Worm (Caenorhabditis elegans): ENCODE results near the gene srt-54.

srt-54 gene

ce11 chrII:112231-112630 lies 4.8 kb upstream of the srt-54 start:
- TF ChIP-seq blmp-1 (tag; optimal IDR thresholded peaks at IDR 0.05) = no peak
- no peak for TF ChIP-seq flh-1 (GFP tag; optimal IDR thresholded peaks at IDR 0.05)

- TF ChIP-seq mab-5 (tag; optimal IDR thresholded peaks at IDR 0.05) = no peak
- TF ChIP-seq unc-62 (GFP tag; optimal IDR thresholded peaks at IDR 0.05) = no peak
- no peak for TF ChIP-seq lsy-2 (tag; optimal IDR thresholded peaks at IDR 0.05)
- no peak for TF ChIP-seq unc-39 (tag; optimal IDR thresholded peaks at IDR 0.05)
- no peak for TF ChIP-seq nhr-28 (tag; optimal IDR thresholded peaks at IDR 0.05)
- no peak for TF ChIP-seq flh-1 (GFP tag; optimal IDR thresholded peaks at IDR 0.05)
- TF ChIP-seq sptf-1 (tag; optimal IDR thresholded peaks at IDR 0.05) = no peak
Measured at ce11 chrII:121121-121520, 4.1 kb downstream of the srt-54 start, which contains the start of gene K10B4.3. TSS of gene K10B4.3 (minus strand) at chrII:121221.

ce11 chrII:122008-122407 lies 5.0 kb downstream of the srt-54 start:
- TF ChIP-seq nhr-2 (tag; optimal IDR thresholded peaks at IDR 0.05) (peak; percentile 75), unc-39 (tag; optimal IDR thresholded peaks at IDR 0.05) (no peak)

- TF ChIP-seq nhr-237 (tag; optimal IDR thresholded peaks at IDR 0.05) = no peak
- no peak for TF ChIP-seq lin-32 (GFP tag; optimal IDR thresholded peaks at IDR 0.05)
- TF ChIP-seq ceh-43 (GFP tag; optimal IDR thresholded peaks at IDR 0.05) = no peak
- no peak for TF ChIP-seq lsy-2 (tag; optimal IDR thresholded peaks at IDR 0.05)
- TF ChIP-seq elt-3 (tag; optimal IDR thresholded peaks at IDR 0.05) = no peak
- no peak for TF ChIP-seq unc-120 (tag; optimal IDR thresholded peaks at IDR 0.05; ENCODE audit: poor library complexity, severe bottlenecking)
- no peak for TF ChIP-seq nhr-12 (tag; optimal IDR thresholded peaks at IDR 0.05)
- TF ChIP-seq nhr-76 (tag; optimal IDR thresholded peaks at IDR 0.05) = no peak
- no peak for TF ChIP-seq unc-62 (GFP tag; optimal IDR thresholded peaks at IDR 0.05)
- no peak for TF ChIP-seq sptf-1 (tag; optimal IDR thresholded peaks at IDR 0.05)
- no peak for TF ChIP-seq ces-1 (GFP tag; optimal IDR thresholded peaks at IDR 0.05)
- no peak for TF ChIP-seq ceh-83 (GFP tag; optimal IDR thresholded peaks at IDR 0.05)
Measured at ce11 chrII:122494-122893, 5.5 kb downstream of the srt-54 start.

- TF ChIP-seq mab-5 (tag; optimal IDR thresholded peaks at IDR 0.05) = no peak
- no peak for TF ChIP-seq blmp-1 (tag; optimal IDR thresholded peaks at IDR 0.05)
- TF ChIP-seq nhr-76 (tag; optimal IDR thresholded peaks at IDR 0.05) = no peak
- TF ChIP-seq ceh-39 (tag; optimal IDR thresholded peaks at IDR 0.05) = no peak
- TF ChIP-seq hlh-1 (tag; optimal IDR thresholded peaks at IDR 0.05) = no peak
- no peak for TF ChIP-seq nhr-237 (tag; optimal IDR thresholded peaks at IDR 0.05)
- TF ChIP-seq lsy-2 (tag; optimal IDR thresholded peaks at IDR 0.05) = no peak
- no peak for TF ChIP-seq unc-120 (tag; optimal IDR thresholded peaks at IDR 0.05; ENCODE audit: poor library complexity, severe bottlenecking)
- TF ChIP-seq ham-2 (GFP tag; optimal IDR thresholded peaks at IDR 0.05) = no peak
- no peak for TF ChIP-seq unc-62 (GFP tag; optimal IDR thresholded peaks at IDR 0.05)
- TF ChIP-seq nhr-28 (tag; optimal IDR thresholded peaks at IDR 0.05) = no peak
Measured at ce11 chrII:124904-125303, 7.9 kb downstream of the srt-54 start, which contains the start of gene nmur-2. TSS of gene nmur-2 (minus strand) at chrII:125004.

- no peak for TF ChIP-seq nhr-28 (tag; optimal IDR thresholded peaks at IDR 0.05)
- no peak for TF ChIP-seq mab-5 (tag; optimal IDR thresholded peaks at IDR 0.05)
- TF ChIP-seq tbx-8 (GFP tag; optimal IDR thresholded peaks at IDR 0.05) = no peak
- no peak for TF ChIP-seq ztf-11 (tag; optimal IDR thresholded peaks at IDR 0.05)
Measured at ce11 chrII:128929-129328, 11.9 kb downstream of the srt-54 start, which contains the start of gene srd-3. TSS of gene srd-3 (minus strand) at chrII:129029.

ce11 chrII:129770-130169 lies 12.8 kb downstream of the srt-54 start:
- TF ChIP-seq unc-120 (tag; optimal IDR thresholded peaks at IDR 0.05; ENCODE audit: poor library complexity, severe bottlenecking) = no peak
- TF ChIP-seq sem-2 (GFP tag; optimal IDR thresholded peaks at IDR 0.05) = no peak
- no peak for TF ChIP-seq nhr-76 (tag; optimal IDR thresholded peaks at IDR 0.05)
- no peak for TF ChIP-seq nhr-12 (tag; optimal IDR thresholded peaks at IDR 0.05)
- TF ChIP-seq nhr-2 (tag; optimal IDR thresholded peaks at IDR 0.05) = no peak

- TF ChIP-seq nhr-2 (tag; optimal IDR thresholded peaks at IDR 0.05) = no peak
- TF ChIP-seq ceh-39 (tag; optimal IDR thresholded peaks at IDR 0.05) = no peak
- TF ChIP-seq hlh-1 (tag; optimal IDR thresholded peaks at IDR 0.05) = peak; percentile 29
- no peak for TF ChIP-seq lsy-2 (tag; optimal IDR thresholded peaks at IDR 0.05)
- TF ChIP-seq tbx-8 (GFP tag; optimal IDR thresholded peaks at IDR 0.05) = no peak
- peak; percentile 88 for TF ChIP-seq unc-62 (GFP tag; optimal IDR thresholded peaks at IDR 0.05)
- TF ChIP-seq nhr-28 (tag; optimal IDR thresholded peaks at IDR 0.05) = no peak
- peak; percentile 83 for TF ChIP-seq mab-5 (tag; optimal IDR thresholded peaks at IDR 0.05)
Measured at ce11 chrII:133548-134275, 16.7 kb downstream of the srt-54 start, which contains the start of gene cwn-1. TSS of gene cwn-1 (minus strand) at chrII:133598.
